Fruit fly (Drosophila melanogaster): ENCODE data around the gene CG32647.

- no peak for TF ChIP-seq Myc (optimal IDR thresholded peaks at IDR 0.05)
- peak; percentile 35 for TF ChIP-seq h (GFP tag; optimal IDR thresholded peaks at IDR 0.05)
- no peak for TF ChIP-seq pan (optimal IDR thresholded peaks at IDR 0.05)
- TF ChIP-seq usp (GFP tag; optimal IDR thresholded peaks at IDR 0.05), result no peak
- no peak for TF ChIP-seq br (GFP tag; optimal IDR thresholded peaks at IDR 0.05)
- TF ChIP-seq fru (GFP tag; optimal IDR thresholded peaks at IDR 0.05), result no peak
- TF ChIP-seq Jra (GFP tag; optimal IDR thresholded peaks at IDR 0.05), result no peak
- no peak for TF ChIP-seq jim (GFP tag; optimal IDR thresholded peaks at IDR 0.05)
- TF ChIP-seq OdsH (GFP tag; optimal IDR thresholded peaks at IDR 0.05), result peak; percentile 19
- no peak for TF ChIP-seq dl (GFP tag; optimal IDR thresholded peaks at IDR 0.05; ENCODE audit: insufficient read depth in 1 of 2, partially characterized antibody in 2 of 2)
- no peak for TF ChIP-seq sage (GFP tag; optimal IDR thresholded peaks at IDR 0.05)
- peak; percentile 1 for TF ChIP-seq psq (GFP tag; optimal IDR thresholded peaks at IDR 0.05)
Measured at dm6 chrX:12727642-12728228, 57.0 kb downstream of the CG32647 start.
